Worm (Caenorhabditis elegans) whole organism, late embryonic: ENCODE results near the gene dhs-8.

Experiments
- dmd-4 ChIP-seq: sonication (generic microtip); optimal IDR thresholded peaks from 2 replicates; lab custom pipeline; 2016; ENCODE audit warnings: borderline replicate concordance, missing genetic modification characterization, missing compliant biosample characterization
- dve-1 ChIP-seq: sonication (generic microtip); optimal IDR thresholded peaks from 2 replicates; lab custom pipeline; 2017; ENCODE audit warnings: antibody characterized with exemption, mild to moderate bottlenecking, missing genetic modification characterization, missing compliant biosample characterization
- gmeb-2 ChIP-seq: sonication (generic microtip); optimal IDR thresholded peaks from 2 replicates; lab custom pipeline; 2016; ENCODE audit warnings: missing genetic modification characterization, inconsistent platforms, missing compliant biosample characterization
- rnt-1 ChIP-seq: sonication (generic microtip); optimal IDR thresholded peaks from 2 replicates; lab custom pipeline; 2016; ENCODE audit warnings: missing genetic modification characterization, missing compliant biosample characterization
- ttx-3 ChIP-seq: sonication (generic microtip); optimal IDR thresholded peaks from 2 replicates; lab custom pipeline; 2016; ENCODE audit warnings: missing genetic modification reagents, missing genetic modification characterization, missing compliant biosample characterization

DNA sequence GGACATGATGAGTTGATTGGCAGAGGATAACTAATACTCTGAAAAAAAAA lies 3.6 kb upstream of the dhs-8 start, which contains the start of gene cysl-2:
- TF ChIP-seq ttx-3 (tag; lab: Kevin White, UChicago) (no peak), dmd-4 (tag; lab: Kevin White, UChicago) (no peak), gmeb-2 (tag; lab: Kevin White, UChicago) (no peak), rnt-1 (tag; lab: Kevin White, UChicago) (no peak), dve-1 (tag; lab: Kevin White, UChicago) (no peak)
